Worm (Caenorhabditis elegans) whole organism, L2 larva: ENCODE results near the gene rnh-2.

ENCODE experiments used
- C34F6.9 ChIP-seq: fragments of 150-350 bp; optimal IDR thresholded peaks from 2 replicates; lab custom pipeline; 2014; ENCODE audit warnings: missing biosample characterization, missing genetic modification characterization
- F13H6.1 ChIP-seq: sonication (generic microtip); optimal IDR thresholded peaks from 2 replicates; lab custom pipeline; 2016; ENCODE audit warnings: missing genetic modification characterization, missing compliant biosample characterization
- R02D3.7 ChIP-seq: fragments of 150-350 bp; optimal IDR thresholded peaks from 2 replicates; lab custom pipeline; 2014; ENCODE audit warnings: missing biosample characterization, missing genetic modification characterization
- Y55F3AM.14 ChIP-seq: fragments of 200-800 bp; sonication (Bioruptor generic); optimal IDR thresholded peaks from 2 replicates; lab custom pipeline; 2018; ENCODE audit warnings: mild to moderate bottlenecking, missing genetic modification characterization, missing compliant biosample characterization
- ZK546.5 ChIP-seq: sonication (generic microtip); optimal IDR thresholded peaks from 2 replicates; lab custom pipeline; 2017; ENCODE audit warnings: missing biosample characterization, missing genetic modification characterization
- alr-1 ChIP-seq: fragments of 150-350 bp; optimal IDR thresholded peaks from 2 replicates; lab custom pipeline; 2014; ENCODE audit warnings: missing biosample characterization, missing genetic modification characterization
- ama-1 ChIP-seq: fragments of 150-350 bp; optimal IDR thresholded peaks from 2 replicates; lab custom pipeline; 2018; ENCODE audit warnings: inconsistent platforms
- blmp-1 ChIP-seq: sonication (generic microtip); optimal IDR thresholded peaks from 2 replicates; lab custom pipeline; 2017; ENCODE audit warnings: missing genetic modification characterization, mild to moderate bottlenecking, missing compliant biosample characterization, antibody characterized with exemption, moderate library complexity; ENCODE audit not compliant: insufficient read depth
- ceh-16 ChIP-seq: fragments of 150-350 bp; optimal IDR thresholded peaks from 2 replicates; lab custom pipeline; 2014; ENCODE audit warnings: missing biosample characterization, missing genetic modification characterization
- ceh-82 ChIP-seq: fragments of 150-350 bp; optimal IDR thresholded peaks from 2 replicates; lab custom pipeline; 2014; ENCODE audit warnings: missing biosample characterization, missing genetic modification characterization
- crh-2 ChIP-seq: sonication (generic microtip); optimal IDR thresholded peaks from 2 replicates; lab custom pipeline; 2017; ENCODE audit warnings: missing biosample characterization, missing genetic modification characterization
- dmd-4 ChIP-seq: sonication (generic microtip); optimal IDR thresholded peaks from 2 replicates; lab custom pipeline; 2017; ENCODE audit warnings: missing biosample characterization, missing genetic modification characterization
- egl-27 ChIP-seq: sonication (generic microtip); optimal IDR thresholded peaks from 3 replicates; lab custom pipeline; 2017; ENCODE audit warnings: missing biosample characterization, missing genetic modification reagents, missing genetic modification characterization
- elt-1 ChIP-seq: fragments of 150-350 bp; optimal IDR thresholded peaks from 2 replicates; lab custom pipeline; 2014; ENCODE audit warnings: missing biosample characterization, missing genetic modification characterization
- elt-3 ChIP-seq: sonication (generic microtip); optimal IDR thresholded peaks from 2 replicates; lab custom pipeline; 2017; ENCODE audit warnings: missing biosample characterization, missing genetic modification characterization
- fos-1 ChIP-seq: fragments of 150-350 bp; optimal IDR thresholded peaks from 2 replicates; lab custom pipeline; 2014; ENCODE audit warnings: missing biosample characterization, missing genetic modification characterization
- gmeb-1 ChIP-seq: fragments of 150-350 bp; optimal IDR thresholded peaks from 2 replicates; lab custom pipeline; 2014; ENCODE audit warnings: missing biosample characterization, missing genetic modification characterization
- lin-11 ChIP-seq: fragments of 150-350 bp; sonication (generic microtip); optimal IDR thresholded peaks from 2 replicates; lab custom pipeline; 2014; ENCODE audit warnings: missing biosample characterization, missing genetic modification characterization, inconsistent platforms, mixed read lengths
- lin-13 ChIP-seq: fragments of 150-350 bp; optimal IDR thresholded peaks from 2 replicates; lab custom pipeline; 2014; ENCODE audit warnings: missing biosample characterization, missing genetic modification reagents, missing genetic modification characterization
- lin-39 ChIP-seq: fragments of 150-350 bp; optimal IDR thresholded peaks from 2 replicates; lab custom pipeline; 2014; ENCODE audit warnings: missing biosample characterization, missing genetic modification reagents, missing genetic modification characterization
- lsy-2 ChIP-seq, 2 experiments: fragments of 150-350 bp in 1 of 2; sonication (generic microtip) in 1 of 2; optimal IDR thresholded peaks; 2 replicates each; lab custom pipeline; 2014 to 2017; ENCODE audit warnings: missing biosample characterization in 2 of 2, missing genetic modification characterization in 2 of 2
- mab-5 ChIP-seq: fragments of 150-350 bp; optimal IDR thresholded peaks from 2 replicates; lab custom pipeline; 2014; ENCODE audit warnings: missing biosample characterization, missing genetic modification characterization
- mbf-1 ChIP-seq: sonication (generic microtip); optimal IDR thresholded peaks from 2 replicates; lab custom pipeline; 2017; ENCODE audit warnings: missing biosample characterization, missing genetic modification characterization
- mdl-1 ChIP-seq, 2 experiments: fragments of 150-350 bp in 1 of 2; sonication (generic microtip) in 1 of 2; optimal IDR thresholded peaks; 2 replicates each; lab custom pipeline; 2017; ENCODE audit warnings: missing biosample characterization in 2 of 2, missing genetic modification characterization in 2 of 2
- nhr-10 ChIP-seq: sonication (generic microtip); optimal IDR thresholded peaks from 2 replicates; lab custom pipeline; 2017; ENCODE audit warnings: missing biosample characterization, missing genetic modification characterization
- nhr-11 ChIP-seq: fragments of 150-350 bp; optimal IDR thresholded peaks from 2 replicates; lab custom pipeline; 2014; ENCODE audit warnings: missing biosample characterization, missing genetic modification characterization
- nhr-21 ChIP-seq: fragments of 150-350 bp; optimal IDR thresholded peaks from 2 replicates; lab custom pipeline; 2014; ENCODE audit warnings: missing biosample characterization, missing genetic modification characterization
- nhr-23 ChIP-seq: fragments of 150-350 bp; optimal IDR thresholded peaks from 2 replicates; lab custom pipeline; 2014; ENCODE audit warnings: missing biosample characterization, missing genetic modification reagents, missing genetic modification characterization
- nhr-25 ChIP-seq: fragments of 150-350 bp; sonication (generic microtip); optimal IDR thresholded peaks from 3 replicates; lab custom pipeline; 2014; ENCODE audit warnings: missing biosample characterization, missing genetic modification characterization
- nhr-6 ChIP-seq: fragments of 150-350 bp; optimal IDR thresholded peaks from 2 replicates; lab custom pipeline; 2014; ENCODE audit warnings: missing biosample characterization, missing genetic modification characterization
- nhr-77 ChIP-seq: fragments of 150-350 bp; optimal IDR thresholded peaks from 2 replicates; lab custom pipeline; 2014; ENCODE audit warnings: missing biosample characterization, missing genetic modification characterization
- peb-1 ChIP-seq: fragments of 150-350 bp; optimal IDR thresholded peaks from 2 replicates; lab custom pipeline; 2014; ENCODE audit warnings: missing biosample characterization, missing genetic modification characterization
- skn-1 ChIP-seq: sonication (generic microtip); optimal IDR thresholded peaks from 2 replicates; lab custom pipeline; 2017; ENCODE audit warnings: missing biosample characterization, missing genetic modification characterization
- sma-9 ChIP-seq, 2 experiments: fragments of 150-350 bp in 1 of 2; sonication (generic microtip) in 1 of 2; optimal IDR thresholded peaks; 2 replicates each; lab custom pipeline; 2014 to 2016; ENCODE audit warnings: missing genetic modification characterization in 2 of 2, mild to moderate bottlenecking in 1 of 2, missing biosample characterization in 1 of 2, missing compliant biosample characterization in 1 of 2, missing genetic modification reagents in 1 of 2, moderate library complexity in 1 of 2
- unc-39 ChIP-seq: fragments of 150-350 bp; optimal IDR thresholded peaks from 2 replicates; lab custom pipeline; 2014; ENCODE audit warnings: missing biosample characterization, missing genetic modification characterization
- unc-55 ChIP-seq: fragments of 150-350 bp; sonication (generic microtip); optimal IDR thresholded peaks from 3 replicates; lab custom pipeline; 2014; ENCODE audit warnings: missing biosample characterization, missing genetic modification reagents, missing genetic modification characterization
- unc-62 ChIP-seq: fragments of 150-350 bp; optimal IDR thresholded peaks from 2 replicates; lab custom pipeline; 2014; ENCODE audit warnings: missing biosample characterization, missing genetic modification reagents, missing genetic modification characterization
- zag-1 ChIP-seq: fragments of 150-350 bp; optimal IDR thresholded peaks from 2 replicates; lab custom pipeline; 2014; ENCODE audit warnings: missing biosample characterization, missing genetic modification characterization
- ztf-1 ChIP-seq: fragments of 200-800 bp; sonication (Bioruptor generic); conservative IDR thresholded peaks from 2 replicates; pipeline ENCODE4 v1.3.6; 2022; ENCODE audit warnings: missing genetic modification characterization, missing compliant biosample characterization
- ztf-11 ChIP-seq: sonication (generic microtip); optimal IDR thresholded peaks from 2 replicates; lab custom pipeline; 2017; ENCODE audit warnings: missing biosample characterization, missing genetic modification characterization
- ztf-4 ChIP-seq: fragments of 150-350 bp; optimal IDR thresholded peaks from 2 replicates; lab custom pipeline; 2014; ENCODE audit warnings: missing biosample characterization, missing genetic modification characterization

rnh-2 gene

ce11 chrII:8546975-8547374, 30.0 kb downstream of the rnh-2 start (continued):
- no peak for TF ChIP-seq unc-62 (GFP tag; lab: Kevin White, UChicago)
- TF ChIP-seq sma-9 (GFP tag; optimal IDR thresholded peaks at IDR 0.05; lab: Kevin White, UChicago) = peak; percentile 71
- TF ChIP-seq sma-9 (tag; optimal IDR thresholded peaks at IDR 0.05; lab: Kevin White, UChicago) = no peak

- no peak for TF ChIP-seq lin-11 (tag; lab: Kevin White, UChicago)
- no peak for TF ChIP-seq unc-39 (tag; lab: Kevin White, UChicago)
- no peak for TF ChIP-seq elt-3
- no peak for TF ChIP-seq mdl-1 (tag; optimal IDR thresholded peaks at IDR 0.05; lab: Kevin White, UChicago)
- TF ChIP-seq lin-39 (tag; lab: Kevin White, UChicago) = no peak
- TF ChIP-seq peb-1 (tag; lab: Kevin White, UChicago) = no peak
- TF ChIP-seq fos-1 (tag; lab: Kevin White, UChicago) = no peak
- TF ChIP-seq lsy-2 (tag; optimal IDR thresholded peaks at IDR 0.05; lab: Kevin White, UChicago) = no peak
- no peak for TF ChIP-seq sma-9 (GFP tag; optimal IDR thresholded peaks at IDR 0.05; lab: Kevin White, UChicago)
- TF ChIP-seq sma-9 (tag; optimal IDR thresholded peaks at IDR 0.05; lab: Kevin White, UChicago) = no peak
- TF ChIP-seq ztf-4 (tag; lab: Kevin White, UChicago) = no peak
- TF ChIP-seq ama-1 = no peak
- no peak for TF ChIP-seq mab-5 (tag; lab: Kevin White, UChicago)
- no peak for TF ChIP-seq crh-2 (tag; lab: Kevin White, UChicago)
- TF ChIP-seq R02D3.7 (tag; lab: Kevin White, UChicago) = no peak
- TF ChIP-seq zag-1 = no peak
Observed at ce11 chrII:8551100-8551499, 34.1 kb downstream of the rnh-2 start.

- TF ChIP-seq C34F6.9 = no peak
- no peak for TF ChIP-seq nhr-23
- no peak for TF ChIP-seq nhr-21 (tag; lab: Kevin White, UChicago)
- TF ChIP-seq R02D3.7 (tag; lab: Kevin White, UChicago) = no peak
- no peak for TF ChIP-seq ama-1
- no peak for TF ChIP-seq unc-55 (GFP tag; lab: Kevin White, UChicago)
- no peak for TF ChIP-seq Y55F3AM.14 (GFP tag; lab: Kevin White, UChicago)
- no peak for TF ChIP-seq fos-1 (tag; lab: Kevin White, UChicago)
Observed at ce11 chrII:8554568-8554967, 37.6 kb downstream of the rnh-2 start.

- TF ChIP-seq nhr-77 (tag; lab: Kevin White, UChicago) (no peak), lin-13 (no peak), alr-1 (tag; lab: Kevin White, UChicago) (no peak), sma-9 (GFP tag; optimal IDR thresholded peaks at IDR 0.05; lab: Kevin White, UChicago) (no peak), sma-9 (tag; optimal IDR thresholded peaks at IDR 0.05; lab: Kevin White, UChicago) (no peak), ama-1 (no peak), elt-1 (tag; lab: Kevin White, UChicago) (no peak), nhr-10 (tag; lab: Kevin White, UChicago) (no peak), skn-1 (no peak), dmd-4 (no peak)
- TF ChIP-seq, all 48 proteins: peak for 0
Observed at ce11 chrII:8556166-8556565, 39.2 kb downstream of the rnh-2 start, which contains the start of gene glb-27. TSS of gene glb-27 (minus strand) at chrII:8556266.

- TF ChIP-seq lsy-2 (tag; optimal IDR thresholded peaks at IDR 0.05; lab: Kevin White, UChicago) (peak in 1 of 2 experiments; percentile 41), mbf-1 (no peak)
Observed at ce11 chrII:8559188-8559587, 42.2 kb downstream of the rnh-2 start.

- TF ChIP-seq nhr-25 (tag; lab: Kevin White, UChicago) (peak; percentile 99), elt-3 (no peak), ZK546.5 (tag; lab: Kevin White, UChicago) (peak; percentile 93), unc-39 (tag; lab: Kevin White, UChicago) (peak; percentile 88), ceh-16 (peak; percentile 99), lin-39 (tag; lab: Kevin White, UChicago) (no peak), F13H6.1 (tag; lab: Kevin White, UChicago) (peak; percentile 99), lsy-2 (tag; optimal IDR thresholded peaks at IDR 0.05; lab: Kevin White, UChicago) (peak; percentile 94 to 98), gmeb-1 (tag; lab: Kevin White, UChicago) (peak; percentile 98), dmd-4 (no peak), fos-1 (tag; lab: Kevin White, UChicago) (peak; percentile 99), unc-62 (GFP tag; lab: Kevin White, UChicago) (peak; percentile 92), ztf-11 (tag; lab: Kevin White, UChicago) (peak; percentile 37), nhr-6 (tag; lab: Kevin White, UChicago) (peak; percentile 99), ama-1 (peak; percentile 89), blmp-1 (peak; percentile 97), R02D3.7 (tag; lab: Kevin White, UChicago) (peak; percentile 68), nhr-10 (tag; lab: Kevin White, UChicago) (peak; percentile 92), mbf-1 (no peak), Y55F3AM.14 (GFP tag; lab: Kevin White, UChicago) (peak; percentile 96), mab-5 (tag; lab: Kevin White, UChicago) (peak; percentile 97), ztf-1 (no peak), ztf-4 (tag; lab: Kevin White, UChicago) (peak; percentile 99), alr-1 (tag; lab: Kevin White, UChicago) (no peak), nhr-11 (tag; lab: Kevin White, UChicago) (peak; percentile 22), nhr-21 (tag; lab: Kevin White, UChicago) (peak; percentile 99), ceh-82 (tag; lab: Kevin White, UChicago) (peak; percentile 92), egl-27 (tag; lab: Kevin White, UChicago) (peak; percentile 98)
Observed at ce11 chrII:8561227-8561626, 44.3 kb downstream of the rnh-2 start, which contains the start of gene iff-2. TSS of gene iff-2 (minus strand) at chrII:8561367.
